Worm (Caenorhabditis elegans): ENCODE data around the gene srj-13.
A peak's percentile ranks its signal among the peaks of the same experiment; 100 is the strongest.

Gene srj-13

DNA sequence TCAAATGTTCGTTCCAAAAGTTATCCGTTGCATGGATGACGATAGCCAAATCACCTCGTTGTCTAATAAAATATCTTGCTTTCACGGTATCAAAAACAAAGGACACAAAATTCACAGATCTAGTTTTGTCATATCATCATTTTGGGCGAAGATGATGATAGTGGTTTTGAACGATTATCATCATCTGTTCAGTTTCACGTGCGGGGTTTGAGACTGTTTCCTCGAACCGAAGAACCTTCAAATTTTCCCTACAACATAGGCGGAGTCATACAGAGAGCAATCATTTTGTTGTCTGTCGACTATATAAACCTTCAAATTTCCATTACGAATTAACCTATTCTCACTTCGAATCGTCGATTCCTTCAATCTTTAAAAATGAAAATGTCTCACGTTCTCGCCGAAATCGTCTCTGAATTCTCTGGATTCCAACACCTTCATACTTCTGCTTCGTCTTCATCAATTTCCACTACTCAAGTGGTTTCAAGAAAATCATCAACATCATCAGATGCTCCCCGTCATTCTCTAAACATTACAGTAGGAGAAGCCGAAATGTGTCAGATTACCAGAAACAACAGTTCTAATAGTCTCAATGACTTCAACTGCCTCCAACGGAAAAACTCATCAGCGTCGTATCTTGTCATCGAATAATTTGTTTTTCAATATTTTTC lies 10.8 kb downstream of the srj-13 start, which contains the start of gene F18E3.11:
TSS of gene F18E3.11 (plus strand) at position 376 of the 668 bp plus-strand sequence.
- TF ChIP-seq skn-1 (tag; optimal IDR thresholded peaks at IDR 0.05) (peak; percentile 71), zag-1 (tag; optimal IDR thresholded peaks at IDR 0.05) (no peak), nhr-25 (tag; optimal IDR thresholded peaks at IDR 0.05) (peak; percentile 71), nhr-23 (tag; optimal IDR thresholded peaks at IDR 0.05) (peak; percentile 71), nhr-43 (tag; optimal IDR thresholded peaks at IDR 0.05; ENCODE audit: poor library complexity, severe bottlenecking) (peak; percentile 84), elt-3 (tag; optimal IDR thresholded peaks at IDR 0.05) (peak in 1 of 3 experiments; percentile 23), ama-1 (optimal IDR thresholded peaks at IDR 0.05) (peak; percentile 84), ztf-4 (tag; optimal IDR thresholded peaks at IDR 0.05) (no peak)

DNA sequence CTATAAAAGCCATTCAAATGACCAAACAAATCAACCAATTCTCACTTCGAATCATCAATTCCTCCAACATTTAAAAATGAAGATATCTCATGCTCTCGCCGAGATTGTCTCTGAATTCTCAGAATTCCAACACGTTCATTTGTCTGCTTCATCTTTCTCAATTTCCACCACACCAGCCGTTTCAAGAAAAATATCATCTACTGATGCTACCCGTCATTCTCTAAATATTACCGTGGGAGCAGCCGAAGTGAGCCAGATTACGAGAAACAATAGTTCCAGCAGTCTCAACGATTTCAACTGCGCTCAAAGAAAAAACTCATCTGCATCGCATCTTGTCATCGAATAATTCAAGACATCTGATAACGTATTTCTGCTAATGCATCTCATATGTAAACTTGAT lies 12.5 kb downstream of the srj-13 start, which contains the start of gene F18E3.12:
TSS of gene F18E3.12 (plus strand) at position 77 of the 400 bp plus-strand sequence.
- TF ChIP-seq aly-2 (tag; optimal IDR thresholded peaks at IDR 0.05) (no peak), skn-1 (tag; optimal IDR thresholded peaks at IDR 0.05) (no peak), ama-1 (optimal IDR thresholded peaks at IDR 0.05) (peak; percentile 83), pqm-1 (tag; optimal IDR thresholded peaks at IDR 0.05) (no peak), snpc-4 (tag; optimal IDR thresholded peaks at IDR 0.05) (no peak), nhr-43 (tag; optimal IDR thresholded peaks at IDR 0.05; ENCODE audit: poor library complexity, severe bottlenecking) (no peak), ceh-9 (tag; optimal IDR thresholded peaks at IDR 0.05) (no peak)

DNA sequence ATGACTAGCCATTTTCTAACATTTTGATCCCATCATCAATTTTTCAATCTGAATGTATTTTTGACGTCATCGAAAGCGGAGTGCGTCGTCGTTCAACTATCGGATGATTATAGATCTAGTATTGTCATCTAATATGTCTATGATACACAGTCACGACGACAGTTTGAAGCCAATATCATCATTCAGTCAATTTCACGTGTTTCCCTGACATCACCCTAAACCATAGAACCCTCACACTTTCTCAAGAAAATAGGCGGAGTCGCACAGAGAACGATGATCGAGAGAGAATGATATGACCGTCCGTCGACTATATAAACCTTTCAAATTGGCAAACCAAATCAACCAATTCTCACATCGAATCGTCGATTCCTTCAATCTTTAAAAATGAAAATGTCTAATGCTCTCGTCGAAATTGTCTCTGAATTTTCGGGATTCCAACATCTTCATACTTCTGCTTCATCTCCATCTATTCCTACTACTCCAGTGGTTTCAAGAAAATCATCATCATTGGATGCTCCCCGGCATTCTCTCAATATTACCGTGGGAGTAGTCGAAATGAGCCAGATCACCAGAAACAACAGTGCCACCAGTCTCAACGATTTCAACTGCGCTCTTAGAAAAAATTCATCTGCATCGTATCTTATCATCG lies 13.4 kb downstream of the srj-13 start, which contains the start of gene F18E3.13:
TSS of gene F18E3.13 (plus strand) at position 385 of the 649 bp plus-strand sequence.
- TF ChIP-seq hmg-11 (tag; optimal IDR thresholded peaks at IDR 0.05) (no peak), nhr-25 (tag; optimal IDR thresholded peaks at IDR 0.05) (peak; percentile 92), elt-3 (tag; optimal IDR thresholded peaks at IDR 0.05) (peak; percentile 33 to 44 (median 38)), fkh-2 (tag; optimal IDR thresholded peaks at IDR 0.05) (no peak), lin-39 (tag; optimal IDR thresholded peaks at IDR 0.05) (no peak), ztf-11 (tag; optimal IDR thresholded peaks at IDR 0.05) (no peak), lsy-12 (tag; optimal IDR thresholded peaks at IDR 0.05) (peak; percentile 7), egl-27 (tag; optimal IDR thresholded peaks at IDR 0.05) (peak; percentile 22), pha-4 (tag; optimal IDR thresholded peaks at IDR 0.05) (no peak), snpc-4 (tag; optimal IDR thresholded peaks at IDR 0.05) (no peak), tbx-2 (tag; optimal IDR thresholded peaks at IDR 0.05) (peak; percentile 34), ama-1 (optimal IDR thresholded peaks at IDR 0.05) (peak; percentile 93), nhr-76 (tag; optimal IDR thresholded peaks at IDR 0.05) (no peak), jun-1 (tag; optimal IDR thresholded peaks at IDR 0.05) (peak; percentile 37), nhr-23 (tag; optimal IDR thresholded peaks at IDR 0.05) (peak; percentile 85), zag-1 (tag; optimal IDR thresholded peaks at IDR 0.05) (no peak), mdl-1 (tag; optimal IDR thresholded peaks at IDR 0.05) (no peak), elt-2 (tag; optimal IDR thresholded peaks at IDR 0.05) (no peak), nhr-43 (tag; optimal IDR thresholded peaks at IDR 0.05; ENCODE audit: poor library complexity, severe bottlenecking) (peak; percentile 93), nhr-67 (tag; optimal IDR thresholded peaks at IDR 0.05) (no peak)

DNA sequence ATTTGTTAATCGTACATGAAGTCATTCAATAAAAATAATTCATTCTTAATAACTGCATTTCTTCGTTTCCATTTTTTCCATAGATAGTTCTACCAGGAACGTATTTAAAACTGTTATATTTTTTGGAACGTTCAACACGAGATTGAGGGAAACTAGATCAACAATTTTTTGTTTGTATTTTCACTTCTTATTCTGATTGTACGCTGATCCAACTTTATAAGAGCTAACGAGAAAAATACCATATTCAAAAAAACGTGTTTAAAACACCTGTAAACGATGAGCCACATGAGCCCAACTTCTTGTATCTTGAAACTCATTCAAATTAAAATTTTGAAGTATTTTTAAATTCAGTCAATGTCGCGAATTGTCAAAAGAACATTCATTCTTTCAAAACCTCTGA lies 14.1 kb downstream of the srj-13 start:
- TF ChIP-seq eor-1 (tag; optimal IDR thresholded peaks at IDR 0.05), result no peak
- TF ChIP-seq fkh-10 (GFP tag; optimal IDR thresholded peaks at IDR 0.05), result no peak
- TF ChIP-seq nhr-237 (tag; optimal IDR thresholded peaks at IDR 0.05), result no peak
- TF ChIP-seq nhr-12 (tag; optimal IDR thresholded peaks at IDR 0.05), result no peak
- no peak for TF ChIP-seq fos-1 (tag; optimal IDR thresholded peaks at IDR 0.05)
- peak; percentile 20 for TF ChIP-seq nhr-43 (tag; optimal IDR thresholded peaks at IDR 0.05; ENCODE audit: poor library complexity, severe bottlenecking)
- TF ChIP-seq skn-1 (tag; optimal IDR thresholded peaks at IDR 0.05), result no peak
- peak; percentile 7 for TF ChIP-seq nhr-23 (tag; optimal IDR thresholded peaks at IDR 0.05)
- TF ChIP-seq aly-2 (tag; optimal IDR thresholded peaks at IDR 0.05), result no peak
- TF ChIP-seq ama-1 (optimal IDR thresholded peaks at IDR 0.05), result peak; percentile 57
- no peak for TF ChIP-seq ceh-82 (tag; optimal IDR thresholded peaks at IDR 0.05)

Data from whole organism, L3 larva.